Fruit fly (Drosophila melanogaster) whole organism, embryonic: Measurements from ENCODE around the gene spn-B.
A peak's percentile ranks its signal among the peaks of the same experiment; 100 is the strongest.

Experiments
- BEAF-32 ChIP-seq: fragments of 200-800 bp; sonication (Bioruptor generic); optimal IDR thresholded peaks from 3 replicates; lab custom pipeline; 2017; ENCODE audit warnings: missing biosample characterization, missing genetic modification characterization, mild to moderate bottlenecking, moderate library complexity, missing genetic modification reagents
- Blimp-1 ChIP-seq: fragments of 200-800 bp; sonication (Bioruptor generic); optimal IDR thresholded peaks from 3 replicates; lab custom pipeline; 2018; ENCODE audit warnings: missing biosample characterization, missing genetic modification characterization, mild to moderate bottlenecking, moderate library complexity, missing genetic modification reagents
- CG12391 ChIP-seq: fragments of 200-800 bp; sonication (Bioruptor generic); optimal IDR thresholded peaks from 3 replicates; lab custom pipeline; 2018; ENCODE audit warnings: missing biosample characterization, mild to moderate bottlenecking, missing genetic modification characterization, moderate library complexity
- CG1602 ChIP-seq: fragments of 200-800 bp; sonication (Bioruptor generic); optimal IDR thresholded peaks from 3 replicates; lab custom pipeline; 2016; ENCODE audit warnings: missing biosample characterization, missing genetic modification characterization
- CG16813 ChIP-seq: fragments of 200-800 bp; sonication (Bioruptor generic); IDR thresholded peaks from 3 replicates; pipeline ENCODE4 v1.3.6; 2022; ENCODE audit warnings: missing biosample characterization, missing genetic modification characterization; ENCODE audit not compliant: partially characterized antibody
- CG17328 ChIP-seq: fragments of 200-800 bp; sonication (Bioruptor generic); IDR thresholded peaks from 2 replicates; pipeline ENCODE4 v1.3.6; 2022; ENCODE audit warnings: missing biosample characterization, missing genetic modification characterization
- CG17912 ChIP-seq: fragments of 200-800 bp; sonication (Bioruptor generic); optimal IDR thresholded peaks from 2 replicates; lab custom pipeline; 2018; ENCODE audit warnings: missing biosample characterization, mild to moderate bottlenecking, missing genetic modification characterization
- CG2889 ChIP-seq: fragments of 200-800 bp; sonication (Bioruptor generic); IDR thresholded peaks from 3 replicates; pipeline ENCODE4 v1.3.6; 2022; ENCODE audit warnings: missing biosample characterization, missing genetic modification characterization
- CG4328 ChIP-seq: fragments of 200-800 bp; sonication (Bioruptor generic); optimal IDR thresholded peaks from 3 replicates; lab custom pipeline; 2017; ENCODE audit warnings: missing biosample characterization, missing genetic modification reagents, missing genetic modification characterization
- CG4617 ChIP-seq: fragments of 200-800 bp; sonication (Bioruptor generic); optimal IDR thresholded peaks from 3 replicates; lab custom pipeline; 2016; ENCODE audit warnings: missing biosample characterization, missing genetic modification characterization, borderline replicate concordance
- CG6683 ChIP-seq: fragments of 200-800 bp; sonication (Bioruptor generic); optimal IDR thresholded peaks from 2 replicates; lab custom pipeline; 2017; ENCODE audit warnings: missing biosample characterization, mild to moderate bottlenecking, missing genetic modification characterization, missing genetic modification reagents
- CG7839 ChIP-seq: fragments of 200-800 bp; sonication (Bioruptor generic); optimal IDR thresholded peaks from 3 replicates; lab custom pipeline; 2018; ENCODE audit warnings: missing biosample characterization, mild to moderate bottlenecking, missing genetic modification characterization, moderate library complexity
- CG8290 ChIP-seq, 3 experiments: fragments of 200-800 bp; sonication (Bioruptor generic); optimal IDR thresholded peaks; 2 replicates each; lab custom pipeline; 2016 to 2019; ENCODE audit warnings: missing biosample characterization in 3 of 3, missing genetic modification characterization in 3 of 3, mild to moderate bottlenecking in 2 of 3, moderate library complexity in 1 of 3
- CG8924 ChIP-seq: fragments of 200-800 bp; optimal IDR thresholded peaks from 3 replicates; lab custom pipeline; 2019; ENCODE audit warnings: missing biosample characterization, mild to moderate bottlenecking, missing genetic modification characterization, moderate library complexity
- CkIIα-i1 ChIP-seq: fragments of 200-800 bp; sonication (Bioruptor generic); IDR thresholded peaks from 2 replicates; pipeline ENCODE4 v1.3.6; 2022; ENCODE audit warnings: missing biosample characterization, missing genetic modification characterization
- Dek ChIP-seq: fragments of 200-800 bp; sonication (Bioruptor generic); optimal IDR thresholded peaks from 3 replicates; lab custom pipeline; 2019; ENCODE audit warnings: missing biosample characterization, mild to moderate bottlenecking, missing genetic modification characterization, moderate library complexity
- Drgx ChIP-seq: fragments of 200-800 bp; sonication (Bioruptor generic); IDR thresholded peaks from 2 replicates; pipeline ENCODE4 v1.3.6; 2022; ENCODE audit warnings: missing biosample characterization, missing genetic modification characterization
- Eip74EF ChIP-seq, 2 experiments: fragments of 200-800 bp in 1 of 2; fragments of >200 bp in 1 of 2; sonication (Bioruptor generic) in 1 of 2; optimal IDR thresholded peaks; 2 replicates each; lab custom pipeline; 2017 to 2019; ENCODE audit warnings: missing biosample characterization in 2 of 2, missing genetic modification characterization in 2 of 2, mild to moderate bottlenecking in 1 of 2, moderate library complexity in 1 of 2
- Lpt ChIP-seq: fragments of >200 bp; optimal IDR thresholded peaks from 2 replicates; lab custom pipeline; 2018; ENCODE audit warnings: missing biosample characterization, missing genetic modification characterization
- Mrtf ChIP-seq: fragments of 200-800 bp; sonication (Bioruptor generic); IDR thresholded peaks from 3 replicates; pipeline ENCODE4 v1.3.6; 2022; ENCODE audit warnings: missing biosample characterization, missing genetic modification characterization
- Nf-YA ChIP-seq: fragments of 200-800 bp; sonication (Bioruptor generic); IDR thresholded peaks from 2 replicates; pipeline ENCODE4 v1.3.6; 2022; ENCODE audit warnings: missing biosample characterization, missing genetic modification characterization
- Nf-YB ChIP-seq: fragments of 200-800 bp; sonication (Bioruptor generic); optimal IDR thresholded peaks from 3 replicates; lab custom pipeline; 2019; ENCODE audit warnings: missing biosample characterization, mild to moderate bottlenecking, missing genetic modification characterization, moderate library complexity
- Oli ChIP-seq: fragments of 200-800 bp; sonication (Bioruptor generic); optimal IDR thresholded peaks from 2 replicates; lab custom pipeline; 2018; ENCODE audit warnings: missing biosample characterization, mild to moderate bottlenecking, missing genetic modification characterization, moderate library complexity
- Pdp1 ChIP-seq, 2 experiments: fragments of 200-800 bp; sonication (Bioruptor generic); optimal IDR thresholded peaks; 3 replicates each; lab custom pipeline; 2016; ENCODE audit warnings: missing biosample characterization in 2 of 2, missing genetic modification characterization in 2 of 2, mild to moderate bottlenecking in 1 of 2, moderate library complexity in 1 of 2
- Scr ChIP-seq: fragments of 200-800 bp; sonication (Bioruptor generic); IDR thresholded peaks from 2 replicates; pipeline ENCODE4 v1.3.6; 2022; ENCODE audit warnings: missing biosample characterization, missing genetic modification characterization; ENCODE audit not compliant: partially characterized antibody
- YL-1 ChIP-seq: fragments of 200-800 bp; sonication (Bioruptor generic); optimal IDR thresholded peaks from 3 replicates; lab custom pipeline; 2017; ENCODE audit warnings: missing biosample characterization, mild to moderate bottlenecking, missing genetic modification characterization
- ase ChIP-seq: fragments of 200-800 bp; sonication (Bioruptor generic); IDR thresholded peaks from 3 replicates; pipeline ENCODE4 v1.3.6; 2022; ENCODE audit warnings: missing biosample characterization, missing genetic modification characterization
- az2 ChIP-seq: fragments of 200-800 bp; sonication (Bioruptor generic); optimal IDR thresholded peaks from 3 replicates; lab custom pipeline; 2016; ENCODE audit warnings: missing biosample characterization, missing genetic modification characterization
- cato ChIP-seq: fragments of 200-800 bp; sonication (Bioruptor generic); optimal IDR thresholded peaks from 2 replicates; lab custom pipeline; 2016; ENCODE audit warnings: missing biosample characterization, missing genetic modification characterization, borderline replicate concordance
- emc ChIP-seq: fragments of 200-800 bp; sonication (Bioruptor generic); optimal IDR thresholded peaks from 2 replicates; lab custom pipeline; 2016; ENCODE audit warnings: missing biosample characterization, missing genetic modification characterization
- gem ChIP-seq: fragments of 200-800 bp; sonication (Bioruptor generic); optimal IDR thresholded peaks from 2 replicates; lab custom pipeline; 2019; ENCODE audit warnings: missing biosample characterization, mild to moderate bottlenecking, missing genetic modification characterization, moderate library complexity
- grn ChIP-seq: fragments of 200-800 bp; sonication (Bioruptor generic); optimal IDR thresholded peaks from 3 replicates; lab custom pipeline; 2017; ENCODE audit warnings: missing biosample characterization, missing genetic modification characterization
- inv ChIP-seq: fragments of 200-800 bp; sonication (Bioruptor generic); IDR thresholded peaks from 2 replicates; pipeline ENCODE4 v1.3.6; 2022; ENCODE audit warnings: missing biosample characterization, missing genetic modification characterization; ENCODE audit not compliant: partially characterized antibody
- mam ChIP-seq: fragments of 200-800 bp; sonication (Bioruptor generic); optimal IDR thresholded peaks from 3 replicates; lab custom pipeline; 2016; ENCODE audit warnings: missing biosample characterization, missing genetic modification characterization
- onecut ChIP-seq: fragments of 200-800 bp; sonication (Bioruptor generic); IDR thresholded peaks from 2 replicates; pipeline ENCODE4 v1.3.6; 2022; ENCODE audit warnings: missing biosample characterization, missing genetic modification characterization
- otp ChIP-seq: fragments of 200-800 bp; sonication (Bioruptor generic); IDR thresholded peaks from 3 replicates; pipeline ENCODE4, ENCODE4 v1.3.6; 2022; ENCODE audit warnings: missing biosample characterization, missing genetic modification characterization
- pho ChIP-seq: fragments of 200-800 bp; sonication (Bioruptor generic); optimal IDR thresholded peaks from 2 replicates; lab custom pipeline; 2016; ENCODE audit warnings: missing biosample characterization, missing genetic modification characterization
- phol ChIP-seq: fragments of 200-800 bp; sonication (Bioruptor generic); optimal IDR thresholded peaks from 3 replicates; lab custom pipeline; 2018; ENCODE audit warnings: missing biosample characterization, mild to moderate bottlenecking, missing genetic modification characterization, moderate library complexity
- pnt ChIP-seq: fragments of 200-800 bp; sonication (Bioruptor generic); optimal IDR thresholded peaks from 3 replicates; lab custom pipeline; 2016; ENCODE audit warnings: missing biosample characterization, missing genetic modification characterization
- salm ChIP-seq: fragments of 200-800 bp; sonication (Bioruptor generic); optimal IDR thresholded peaks from 2 replicates; lab custom pipeline; 2018; ENCODE audit warnings: missing biosample characterization, mild to moderate bottlenecking, missing genetic modification characterization
- sc ChIP-seq, 3 experiments: fragments of >200 bp in 2 of 3; fragments of 200-800 bp in 1 of 3; sonication (Bioruptor generic) in 1 of 3; optimal IDR thresholded peaks; 2 replicates in 2 of 3; 3 replicates in 1 of 3; lab custom pipeline; 2017; ENCODE audit warnings: mild to moderate bottlenecking in 1 of 3, missing biosample characterization in 1 of 3, missing genetic modification characterization in 1 of 3, missing genetic modification reagents in 1 of 3
- sd ChIP-seq: fragments of 200-800 bp; sonication (Bioruptor generic); optimal IDR thresholded peaks from 3 replicates; lab custom pipeline; 2018; ENCODE audit warnings: missing biosample characterization, mild to moderate bottlenecking, missing genetic modification characterization, moderate library complexity
- sens-2 ChIP-seq: fragments of 200-800 bp; sonication (Bioruptor generic); IDR thresholded peaks from 2 replicates; pipeline ENCODE4 v1.3.6; 2022; ENCODE audit warnings: missing biosample characterization, missing genetic modification characterization
- slbo ChIP-seq: fragments of 200-800 bp; sonication (Bioruptor generic); IDR thresholded peaks from 2 replicates; pipeline ENCODE4 v1.3.6; 2022; ENCODE audit warnings: missing biosample characterization, missing genetic modification characterization
- sr ChIP-seq: fragments of 200-800 bp; sonication (Bioruptor generic); IDR thresholded peaks from 3 replicates; pipeline ENCODE4 v1.3.6; 2022; ENCODE audit warnings: missing biosample characterization, missing genetic modification characterization
- stc ChIP-seq: fragments of 200-800 bp; sonication (Bioruptor generic); IDR thresholded peaks from 2 replicates; pipeline ENCODE4 v1.3.6; 2022; ENCODE audit warnings: missing biosample characterization, missing genetic modification characterization
- tio ChIP-seq: fragments of 200-800 bp; sonication (Bioruptor generic); optimal IDR thresholded peaks from 2 replicates; lab custom pipeline; 2017; ENCODE audit warnings: missing biosample characterization, missing genetic modification characterization, inconsistent platforms
- toy ChIP-seq: fragments of 200-800 bp; sonication (Bioruptor generic); IDR thresholded peaks from 2 replicates; pipeline ENCODE4 v1.3.6; 2022; ENCODE audit warnings: missing biosample characterization, missing genetic modification characterization

spn-B gene

DNA sequence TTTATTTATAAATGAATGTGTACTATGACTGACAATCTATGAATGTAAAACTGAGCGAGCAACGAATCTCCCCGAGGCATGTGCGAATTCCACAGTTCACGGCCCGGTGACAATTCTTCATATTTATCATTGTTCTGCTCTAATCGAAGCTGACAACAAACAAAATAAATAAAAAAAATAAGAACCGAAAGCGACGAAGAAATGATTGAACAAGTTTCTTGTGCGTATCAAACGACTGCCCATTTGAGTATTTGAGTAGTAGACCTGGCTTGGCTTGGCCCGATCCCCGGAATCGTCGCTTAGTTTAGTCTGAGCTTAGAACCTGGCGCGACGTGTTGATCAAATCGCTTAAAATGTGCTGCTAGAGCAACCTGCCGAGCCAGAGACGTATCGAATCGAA is 17.8 kb upstream of the spn-B start, which contains the start of gene CG31321:
TSS of gene CG31321 (plus strand) at position 301 of the 400 bp plus-strand sequence.
- no peak for TF ChIP-seq az2 (GFP tag; lab: Kevin White, UChicago)
- TF ChIP-seq sd = peak; percentile 47
- TF ChIP-seq CG17912 (GFP tag; lab: Kevin White, UChicago) = no peak

DNA sequence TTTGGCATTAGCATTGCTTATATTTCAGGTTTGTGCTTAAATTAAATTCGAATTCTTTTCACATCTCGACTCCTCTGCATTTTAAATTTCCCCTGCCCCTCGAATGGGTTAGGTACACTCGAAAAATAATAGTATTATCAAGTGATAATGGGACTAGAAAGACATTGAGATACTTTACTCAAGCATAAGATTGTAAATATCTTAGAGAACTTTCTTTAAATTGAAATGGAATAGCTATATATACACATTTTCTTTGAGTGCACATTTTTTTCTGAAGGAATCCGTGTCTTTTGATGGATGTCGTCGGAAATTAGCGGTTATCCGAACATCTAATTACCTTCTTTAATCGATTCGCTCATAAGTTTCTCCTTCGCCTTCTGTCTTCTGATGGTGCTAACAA is 16.8 kb upstream of the spn-B start:
- TF ChIP-seq ase (GFP tag; lab: Robert Waterston, UW) (no peak), salm (tag; lab: Kevin White, UChicago) (no peak), tio (GFP tag; lab: Kevin White, UChicago) (no peak), Scr (GFP tag; lab: Robert Waterston, UW) (no peak), inv (GFP tag; lab: Robert Waterston, UW) (no peak), toy (GFP tag; lab: Robert Waterston, UW) (no peak), CG17328 (GFP tag; lab: Robert Waterston, UW) (no peak), Drgx (GFP tag; lab: Robert Waterston, UW) (no peak), CG1602 (GFP tag; lab: Kevin White, UChicago) (no peak), CG4328 (GFP tag; lab: Kevin White, UChicago) (no peak), Lpt (GFP tag; lab: Kevin White, UChicago) (no peak), Dek (tag; lab: Kevin White, UChicago) (no peak), pnt (no peak), Nf-YA (GFP tag; lab: Robert Waterston, UW) (no peak), sens-2 (GFP tag; lab: Robert Waterston, UW) (no peak), Oli (tag; lab: Kevin White, UChicago) (no peak), Eip74EF (GFP tag; optimal IDR thresholded peaks at IDR 0.05; lab: Kevin White, UChicago) (no peak), Pdp1 (GFP tag; optimal IDR thresholded peaks at IDR 0.05; lab: Kevin White, UChicago) (peak in 1 of 2 experiments; percentile 29), sc (optimal IDR thresholded peaks at IDR 0.05; lab: Kevin White, UChicago) (no peak), sc (GFP tag; optimal IDR thresholded peaks at IDR 0.05; lab: Kevin White, UChicago) (no peak), onecut (no peak), CG4617 (GFP tag; lab: Kevin White, UChicago) (no peak), phol (tag; lab: Kevin White, UChicago) (peak; percentile 1), CG6683 (GFP tag; lab: Kevin White, UChicago) (no peak), cato (GFP tag; lab: Kevin White, UChicago) (no peak), mam (GFP tag; lab: Kevin White, UChicago) (no peak), YL-1 (GFP tag; lab: Kevin White, UChicago) (no peak), gem (tag; lab: Kevin White, UChicago) (peak; percentile 54), sr (GFP tag; lab: Robert Waterston, UW) (no peak), emc (GFP tag; lab: Kevin White, UChicago) (no peak), CG8290 (GFP tag; optimal IDR thresholded peaks at IDR 0.05; lab: Kevin White, UChicago) (no peak), CG8290 (tag; optimal IDR thresholded peaks at IDR 0.05; lab: Kevin White, UChicago) (no peak), Nf-YB (GFP tag; lab: Kevin White, UChicago) (no peak), Blimp-1 (GFP tag; lab: Kevin White, UChicago) (peak; percentile 40), CG2889 (GFP tag; lab: Robert Waterston, UW) (no peak), CG16813 (GFP tag; lab: Robert Waterston, UW) (no peak), CG7839 (tag; lab: Kevin White, UChicago) (no peak), CkIIα-i1 (GFP tag; lab: Robert Waterston, UW) (no peak), Mrtf (GFP tag; lab: Robert Waterston, UW) (no peak), grn (GFP tag; lab: Kevin White, UChicago) (no peak), pho (no peak), CG12391 (peak; percentile 33), slbo (GFP tag; lab: Robert Waterston, UW) (peak; percentile 48; the same call in 1 of the 2 replicates), stc (GFP tag; lab: Robert Waterston, UW) (no peak), otp (GFP tag; lab: Robert Waterston, UW) (no peak), CG8924 (tag; lab: Kevin White, UChicago) (peak; percentile 30), BEAF-32 (GFP tag; lab: Kevin White, UChicago) (no peak)
